Worm (Caenorhabditis elegans) whole organism, L2 larva: Measurements from ENCODE around the gene AC8.10.
"Not testable (repeated sequence)": the region's sequence is repeated elsewhere in the genome, so short reads cannot be mapped to it uniquely, and the experiment has no call there.

Source experiments
- F13H6.1 ChIP-seq: sonication (generic microtip); optimal IDR thresholded peaks from 2 replicates; lab custom pipeline; 2016; ENCODE audit warnings: missing genetic modification characterization, missing compliant biosample characterization
- R02D3.7 ChIP-seq: fragments of 150-350 bp; optimal IDR thresholded peaks from 2 replicates; lab custom pipeline; 2014; ENCODE audit warnings: missing biosample characterization, missing genetic modification characterization
- ZK546.5 ChIP-seq: sonication (generic microtip); optimal IDR thresholded peaks from 2 replicates; lab custom pipeline; 2017; ENCODE audit warnings: missing biosample characterization, missing genetic modification characterization
- ama-1 ChIP-seq: fragments of 150-350 bp; optimal IDR thresholded peaks from 2 replicates; lab custom pipeline; 2018; ENCODE audit warnings: inconsistent platforms
- blmp-1 ChIP-seq: sonication (generic microtip); optimal IDR thresholded peaks from 2 replicates; lab custom pipeline; 2017; ENCODE audit warnings: missing genetic modification characterization, mild to moderate bottlenecking, missing compliant biosample characterization, antibody characterized with exemption, moderate library complexity; ENCODE audit not compliant: insufficient read depth
- ceh-82 ChIP-seq: fragments of 150-350 bp; optimal IDR thresholded peaks from 2 replicates; lab custom pipeline; 2014; ENCODE audit warnings: missing biosample characterization, missing genetic modification characterization
- dmd-4 ChIP-seq: sonication (generic microtip); optimal IDR thresholded peaks from 2 replicates; lab custom pipeline; 2017; ENCODE audit warnings: missing biosample characterization, missing genetic modification characterization
- egl-27 ChIP-seq: sonication (generic microtip); optimal IDR thresholded peaks from 3 replicates; lab custom pipeline; 2017; ENCODE audit warnings: missing biosample characterization, missing genetic modification reagents, missing genetic modification characterization
- elt-1 ChIP-seq: fragments of 150-350 bp; optimal IDR thresholded peaks from 2 replicates; lab custom pipeline; 2014; ENCODE audit warnings: missing biosample characterization, missing genetic modification characterization
- gmeb-1 ChIP-seq: fragments of 150-350 bp; optimal IDR thresholded peaks from 2 replicates; lab custom pipeline; 2014; ENCODE audit warnings: missing biosample characterization, missing genetic modification characterization
- lin-11 ChIP-seq: fragments of 150-350 bp; sonication (generic microtip); optimal IDR thresholded peaks from 2 replicates; lab custom pipeline; 2014; ENCODE audit warnings: missing biosample characterization, missing genetic modification characterization, inconsistent platforms, mixed read lengths
- lin-13 ChIP-seq: fragments of 150-350 bp; optimal IDR thresholded peaks from 2 replicates; lab custom pipeline; 2014; ENCODE audit warnings: missing biosample characterization, missing genetic modification reagents, missing genetic modification characterization
- lsy-2 ChIP-seq, 2 experiments: fragments of 150-350 bp in 1 of 2; sonication (generic microtip) in 1 of 2; optimal IDR thresholded peaks; 2 replicates each; lab custom pipeline; 2014 to 2017; ENCODE audit warnings: missing biosample characterization in 2 of 2, missing genetic modification characterization in 2 of 2
- mab-5 ChIP-seq: fragments of 150-350 bp; optimal IDR thresholded peaks from 2 replicates; lab custom pipeline; 2014; ENCODE audit warnings: missing biosample characterization, missing genetic modification characterization
- mbf-1 ChIP-seq: sonication (generic microtip); optimal IDR thresholded peaks from 2 replicates; lab custom pipeline; 2017; ENCODE audit warnings: missing biosample characterization, missing genetic modification characterization
- mdl-1 ChIP-seq, 2 experiments: fragments of 150-350 bp in 1 of 2; sonication (generic microtip) in 1 of 2; optimal IDR thresholded peaks; 2 replicates each; lab custom pipeline; 2017; ENCODE audit warnings: missing biosample characterization in 2 of 2, missing genetic modification characterization in 2 of 2
- nhr-10 ChIP-seq: sonication (generic microtip); optimal IDR thresholded peaks from 2 replicates; lab custom pipeline; 2017; ENCODE audit warnings: missing biosample characterization, missing genetic modification characterization
- nhr-21 ChIP-seq: fragments of 150-350 bp; optimal IDR thresholded peaks from 2 replicates; lab custom pipeline; 2014; ENCODE audit warnings: missing biosample characterization, missing genetic modification characterization
- nhr-23 ChIP-seq: fragments of 150-350 bp; optimal IDR thresholded peaks from 2 replicates; lab custom pipeline; 2014; ENCODE audit warnings: missing biosample characterization, missing genetic modification reagents, missing genetic modification characterization
- nhr-25 ChIP-seq: fragments of 150-350 bp; sonication (generic microtip); optimal IDR thresholded peaks from 3 replicates; lab custom pipeline; 2014; ENCODE audit warnings: missing biosample characterization, missing genetic modification characterization
- sem-4 ChIP-seq: fragments of 150-350 bp; optimal IDR thresholded peaks from 2 replicates; lab custom pipeline; 2014; ENCODE audit warnings: missing biosample characterization, missing genetic modification reagents, missing genetic modification characterization
- ztf-11 ChIP-seq: sonication (generic microtip); optimal IDR thresholded peaks from 2 replicates; lab custom pipeline; 2017; ENCODE audit warnings: missing biosample characterization, missing genetic modification characterization
- ztf-4 ChIP-seq: fragments of 150-350 bp; optimal IDR thresholded peaks from 2 replicates; lab custom pipeline; 2014; ENCODE audit warnings: missing biosample characterization, missing genetic modification characterization

AC8.10 gene

DNA sequence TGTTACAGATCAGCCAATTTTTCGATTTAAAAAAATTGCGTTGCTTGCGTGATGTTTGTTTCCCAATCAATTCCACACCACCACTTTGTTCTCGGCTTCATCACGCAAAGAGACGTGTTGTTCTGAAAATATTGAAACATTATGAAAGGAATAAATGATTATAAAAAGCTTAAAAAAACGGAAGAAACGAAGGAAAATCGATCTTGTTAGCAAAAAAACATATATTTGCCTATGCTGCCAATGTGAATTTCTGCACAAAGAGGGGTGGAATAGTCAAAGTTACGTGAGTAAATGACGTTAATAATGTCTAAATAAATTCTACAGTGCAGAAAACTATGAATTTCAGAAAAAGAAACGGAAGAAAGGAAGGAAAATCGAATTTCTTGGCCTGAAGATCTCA is at the start of gene AC8.10:
AC8.10 (minus strand) TSS at position 101 of the 400 bp plus-strand sequence.
- not testable (repeated sequence) for TF ChIP-seq elt-1 (tag; lab: Kevin White, UChicago); ZK546.5 (tag; lab: Kevin White, UChicago); mbf-1

DNA sequence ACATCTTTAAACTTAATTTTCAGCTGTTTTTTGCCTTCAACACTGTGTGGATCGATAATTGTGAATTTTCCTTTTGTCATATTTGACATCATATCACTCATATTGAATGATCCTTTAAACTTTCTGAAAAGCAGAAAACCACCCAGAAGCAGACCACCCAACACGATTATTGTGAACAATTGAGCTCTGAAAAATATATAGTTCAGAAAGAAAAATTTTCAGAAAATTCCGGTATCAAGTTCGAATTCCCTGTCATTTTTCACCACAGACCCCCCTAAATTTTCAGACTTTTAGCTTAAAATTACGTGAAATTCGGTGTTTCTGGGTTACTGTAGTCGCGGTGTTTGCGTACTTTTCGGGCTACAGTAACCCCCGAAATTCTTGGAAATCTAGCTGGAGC is 47.1 kb upstream of the AC8.10 start, which contains the start of gene Y47C4A.1:
Y47C4A.1 (minus strand) TSS at position 101 of the 400 bp plus-strand sequence.
- not testable (repeated sequence) for TF ChIP-seq gmeb-1, lin-11, F13H6.1 (tag; lab: Kevin White, UChicago)
- TF ChIP-seq, all 48 proteins: peak for 0; not testable (repeated sequence) for 48

DNA sequence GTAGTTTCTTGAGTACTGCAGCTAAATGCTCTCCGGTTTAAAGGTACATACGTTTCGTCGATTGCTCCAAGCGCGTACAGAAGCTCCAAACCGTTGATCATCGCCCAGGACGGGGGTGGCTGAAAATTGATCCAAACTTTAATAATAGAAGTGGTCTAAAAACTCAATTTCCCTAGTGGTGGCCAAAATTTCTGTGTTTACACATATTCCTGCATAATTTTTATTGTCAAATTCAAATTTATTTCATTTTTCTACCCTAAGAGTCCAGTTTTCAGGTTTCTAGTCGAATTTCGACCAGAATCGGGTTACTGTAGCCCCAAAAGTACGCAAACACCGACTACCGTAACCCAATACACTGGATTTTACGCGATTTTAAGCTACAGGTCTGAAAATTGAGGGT is 34.9 kb upstream of the AC8.10 start, which contains the start of gene Y108F1.5:
Y108F1.5 (minus strand) TSS at position 101 of the 400 bp plus-strand sequence.
- TF ChIP-seq ztf-11 (tag; lab: Kevin White, UChicago); mdl-1 (tag; optimal IDR thresholded peaks at IDR 0.05; lab: Kevin White, UChicago); F13H6.1 (tag; lab: Kevin White, UChicago): not testable (repeated sequence)

DNA sequence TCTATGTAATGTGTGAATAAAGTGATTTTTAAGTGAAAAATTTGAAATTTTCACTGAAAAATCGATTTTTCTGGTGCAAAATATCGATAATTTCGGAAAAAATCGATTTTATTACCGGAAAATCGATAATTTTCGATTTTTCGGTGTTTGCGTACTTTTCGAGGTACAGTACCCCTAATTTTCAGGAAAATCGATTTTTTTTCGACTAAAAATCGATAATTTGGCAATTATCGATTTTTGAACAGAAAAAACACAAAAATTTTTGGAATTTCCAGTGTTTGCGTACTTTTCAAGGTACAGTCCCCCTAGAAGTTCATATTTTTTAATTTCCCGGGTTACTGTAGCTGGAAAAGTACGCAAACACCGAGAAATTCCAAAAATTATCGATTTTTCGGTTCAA is 32.5 kb upstream of the AC8.10 start:
- TF ChIP-seq elt-1 (tag; lab: Kevin White, UChicago) (no peak), ama-1 (lab: Kevin White, UChicago) (no peak)

DNA sequence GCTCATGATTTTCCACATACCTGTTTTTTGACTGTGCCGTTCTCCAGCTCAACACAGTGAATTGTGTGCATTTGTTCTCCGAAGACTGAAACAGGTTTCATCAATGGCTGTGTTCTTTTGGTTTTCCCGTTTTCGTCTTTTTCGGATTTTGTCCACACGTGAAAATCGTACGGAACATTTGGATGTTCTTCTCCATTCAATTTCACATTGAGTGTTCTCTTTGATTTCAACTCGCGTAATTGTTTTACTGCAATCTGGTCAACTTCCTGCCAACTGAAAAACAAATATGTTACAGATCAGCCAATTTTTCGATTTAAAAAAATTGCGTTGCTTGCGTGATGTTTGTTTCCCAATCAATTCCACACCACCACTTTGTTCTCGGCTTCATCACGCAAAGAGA is 9.6 kb downstream of the AC8.10 start, which contains the start of gene AC8.3:
AC8.3 (minus strand) TSS at position 101 of the 400 bp plus-strand sequence.
- not testable (repeated sequence) for TF ChIP-seq egl-27; ceh-82 (tag; lab: Kevin White, UChicago); R02D3.7 (tag; lab: Kevin White, UChicago)

DNA sequence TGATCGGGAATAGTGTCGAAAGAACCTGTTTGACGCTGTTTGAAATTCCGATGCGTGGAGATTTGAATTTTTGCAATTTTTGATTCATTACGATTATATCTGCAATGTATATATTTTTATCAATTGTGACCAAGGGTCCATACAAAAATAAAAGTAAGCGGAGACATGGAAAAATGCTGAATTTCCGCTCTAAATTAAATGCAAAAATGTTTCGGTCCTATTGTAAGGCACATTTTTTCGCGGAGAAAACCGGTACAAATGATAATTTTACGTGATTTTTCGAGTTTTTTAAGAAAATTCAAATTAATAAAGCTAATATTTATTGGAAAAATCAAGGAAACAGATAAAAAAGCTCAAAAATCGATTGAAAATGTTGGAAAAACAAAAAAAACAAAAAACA is 23.5 kb downstream of the AC8.10 start, which contains the start of gene set-28:
set-28 (minus strand) TSS at position 101 of the 400 bp plus-strand sequence.
- TF ChIP-seq nhr-23, elt-1, dmd-4 (tag; lab: Kevin White, UChicago): not testable (repeated sequence)

DNA sequence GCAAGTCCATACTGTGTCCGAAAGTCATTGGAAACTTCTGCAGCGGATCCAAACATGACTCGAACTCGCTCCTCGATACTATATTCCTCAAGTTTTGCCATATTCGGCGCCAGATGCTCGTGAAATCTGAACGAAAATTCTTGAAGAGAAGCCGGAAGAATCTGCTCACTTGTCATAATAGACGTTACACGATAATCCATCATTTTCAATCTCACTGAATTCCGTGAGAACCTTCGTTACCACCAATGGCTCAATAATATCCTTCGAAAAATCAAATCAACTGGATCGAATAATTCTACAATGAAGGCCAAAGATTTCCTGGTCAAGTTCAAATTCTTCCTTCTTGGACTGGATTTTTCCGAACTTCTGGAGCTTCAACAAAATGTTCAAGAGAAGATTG is 27.8 kb downstream of the AC8.10 start, which contains the start of gene Y73B3B.1:
Y73B3B.1 (minus strand) TSS at position 101 of the 400 bp plus-strand sequence.
- not testable (repeated sequence) for TF ChIP-seq ztf-4 (tag; lab: Kevin White, UChicago); lsy-2 (tag; optimal IDR thresholded peaks at IDR 0.05; lab: Kevin White, UChicago); lin-13 (GFP tag; lab: Kevin White, UChicago)

DNA sequence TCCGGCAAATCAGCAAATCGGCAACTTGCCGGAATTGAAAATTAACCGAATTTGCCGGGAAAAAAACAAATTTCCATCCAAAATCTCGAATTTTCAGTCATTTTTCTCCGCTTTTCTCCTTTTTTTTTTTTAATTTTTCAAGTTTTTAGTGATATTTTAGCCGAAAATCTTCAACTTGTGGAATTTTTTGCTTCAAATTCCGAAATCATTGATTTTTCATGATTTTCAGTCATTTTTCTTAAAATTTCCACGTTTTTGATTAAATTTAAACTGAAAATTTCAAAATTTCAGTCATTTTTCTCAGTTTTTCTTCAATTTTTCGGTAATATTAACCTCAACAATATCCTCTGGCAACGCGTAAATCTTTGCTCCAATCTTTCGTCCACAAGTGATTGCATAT is 29.3 kb downstream of the AC8.10 start, which contains the start of gene Y73B3B.3:
Y73B3B.3 (plus strand) TSS at position 301 of the 400 bp plus-strand sequence.
- not testable (repeated sequence) for TF ChIP-seq ztf-11, lin-11, nhr-10 (tag; lab: Kevin White, UChicago)
- TF ChIP-seq, all 48 proteins: peak for 0; not testable (repeated sequence) for 48

DNA sequence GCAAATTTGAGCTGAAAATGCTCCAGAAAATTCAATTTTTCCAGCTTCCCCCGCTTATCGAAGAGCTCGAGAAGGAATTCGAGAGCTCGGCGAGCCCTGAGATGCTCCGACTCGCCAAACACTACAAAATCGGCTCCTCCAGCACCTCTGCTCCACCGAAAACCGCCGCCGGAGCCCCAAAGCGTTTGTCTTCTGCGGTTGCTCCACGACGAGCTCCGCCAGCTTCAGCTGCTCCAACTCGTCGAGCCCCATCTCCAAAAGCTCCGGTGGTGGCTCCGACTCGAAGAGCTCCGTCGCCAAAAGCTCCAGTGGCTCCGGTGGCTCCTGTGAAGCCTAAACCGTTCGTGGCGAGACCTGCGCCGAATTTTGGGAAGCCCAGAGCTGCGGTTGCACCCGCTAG is 42.6 kb downstream of the AC8.10 start:
- TF ChIP-seq ceh-82 (tag; lab: Kevin White, UChicago), result no peak
- no peak for TF ChIP-seq nhr-21 (tag; lab: Kevin White, UChicago)
- TF ChIP-seq sem-4, result no peak
- no peak for TF ChIP-seq nhr-25
- TF ChIP-seq mab-5, result no peak
- TF ChIP-seq blmp-1 (tag; lab: Kevin White, UChicago), result no peak
